Fruit fly (Drosophila melanogaster) whole organism, embryonic: Measurements from ENCODE around the gene heph.

Experiments used
- Atf3 ChIP-seq: fragments of 200-800 bp; sonication (Bioruptor generic); optimal IDR thresholded peaks from 3 replicates; lab custom pipeline; 2016; ENCODE audit warnings: missing biosample characterization, missing genetic modification characterization
- CG11093 ChIP-seq: fragments of 200-800 bp; sonication (Bioruptor generic); IDR thresholded peaks from 3 replicates; pipeline ENCODE4 v1.3.6; 2022; ENCODE audit warnings: missing biosample characterization, missing genetic modification characterization
- CG11456 ChIP-seq: fragments of 200-800 bp; sonication (Bioruptor generic); IDR thresholded peaks from 3 replicates; pipeline ENCODE4 v1.3.6; 2022; ENCODE audit warnings: missing biosample characterization, missing genetic modification characterization
- CG12071 ChIP-seq: fragments of 200-800 bp; sonication (Bioruptor generic); optimal IDR thresholded peaks from 3 replicates; lab custom pipeline; 2018; ENCODE audit warnings: missing biosample characterization, mild to moderate bottlenecking, missing genetic modification characterization
- CG12155 ChIP-seq: fragments of 200-800 bp; sonication (Bioruptor generic); optimal IDR thresholded peaks from 3 replicates; lab custom pipeline; 2016; ENCODE audit warnings: missing biosample characterization, missing genetic modification characterization
- CG13287 ChIP-seq: fragments of 200-800 bp; sonication (Bioruptor generic); IDR thresholded peaks from 2 replicates; pipeline ENCODE4 v1.3.6; 2022; ENCODE audit warnings: missing biosample characterization, missing genetic modification characterization; ENCODE audit not compliant: partially characterized antibody
- CG13424 ChIP-seq: fragments of 200-800 bp; sonication (Bioruptor generic); optimal IDR thresholded peaks from 2 replicates; lab custom pipeline; 2019; ENCODE audit warnings: missing biosample characterization, mild to moderate bottlenecking, missing genetic modification characterization, moderate library complexity
- CG14014 ChIP-seq: fragments of 200-800 bp; sonication (Bioruptor generic); IDR thresholded peaks from 2 replicates; pipeline ENCODE4 v1.3.6; 2022; ENCODE audit warnings: missing biosample characterization, missing genetic modification characterization
- CG15696 ChIP-seq: fragments of 200-800 bp; sonication (Bioruptor generic); optimal IDR thresholded peaks from 2 replicates; lab custom pipeline; 2019; ENCODE audit warnings: missing biosample characterization, mild to moderate bottlenecking, missing genetic modification characterization, moderate library complexity
- CG16863 ChIP-seq: fragments of 200-800 bp; sonication (Bioruptor generic); optimal IDR thresholded peaks from 3 replicates; lab custom pipeline; 2016; ENCODE audit warnings: missing biosample characterization, missing genetic modification characterization
- CG18476 ChIP-seq: fragments of 200-800 bp; sonication (Bioruptor generic); optimal IDR thresholded peaks from 2 replicates; lab custom pipeline; 2016; ENCODE audit warnings: missing biosample characterization, mild to moderate bottlenecking, missing genetic modification characterization
- CG32767 ChIP-seq: fragments of 200-800 bp; sonication (Bioruptor generic); IDR thresholded peaks from 2 replicates; pipeline ENCODE4 v1.3.6; 2022; ENCODE audit warnings: missing biosample characterization, missing genetic modification characterization
- CG33213 ChIP-seq: fragments of 200-800 bp; sonication (Bioruptor generic); optimal IDR thresholded peaks from 3 replicates; lab custom pipeline; 2016; ENCODE audit warnings: missing biosample characterization, missing genetic modification characterization
- CG34224 ChIP-seq: fragments of 200-800 bp; sonication (Bioruptor generic); IDR thresholded peaks from 3 replicates; pipeline ENCODE4 v1.3.6; 2022; ENCODE audit warnings: missing biosample characterization, missing genetic modification characterization; ENCODE audit not compliant: partially characterized antibody
- CG3838 ChIP-seq: fragments of 200-800 bp; sonication (Bioruptor generic); optimal IDR thresholded peaks from 3 replicates; lab custom pipeline; 2016; ENCODE audit warnings: missing biosample characterization, missing genetic modification characterization
- CG3847 ChIP-seq: fragments of 200-800 bp; sonication (Bioruptor generic); IDR thresholded peaks from 2 replicates; pipeline ENCODE4 v1.3.6; 2022; ENCODE audit warnings: missing biosample characterization, missing genetic modification characterization
- CG6175 ChIP-seq: fragments of 200-800 bp; sonication (Bioruptor generic); IDR thresholded peaks from 3 replicates; pipeline ENCODE4 v1.3.6; 2022; ENCODE audit warnings: missing biosample characterization, missing genetic modification characterization
- CG6272 ChIP-seq: fragments of 200-800 bp; sonication (Bioruptor generic); IDR thresholded peaks from 2 replicates; pipeline ENCODE4 v1.3.6; 2022; ENCODE audit warnings: missing biosample characterization, missing genetic modification characterization
- CG6813 ChIP-seq: fragments of 200-800 bp; sonication (Bioruptor generic); optimal IDR thresholded peaks from 2 replicates; lab custom pipeline; 2017; ENCODE audit warnings: missing biosample characterization, missing genetic modification characterization, mild to moderate bottlenecking, moderate library complexity, missing genetic modification reagents
- CG7357 ChIP-seq: fragments of 200-800 bp; sonication (Bioruptor generic); IDR thresholded peaks from 3 replicates; pipeline ENCODE4 v1.3.6; 2022; ENCODE audit warnings: missing biosample characterization, missing genetic modification characterization
- E2f2 ChIP-seq: fragments of 200-800 bp; sonication (Bioruptor generic); IDR thresholded peaks from 2 replicates; pipeline ENCODE4 v1.3.6; 2022; ENCODE audit warnings: missing biosample characterization, missing genetic modification characterization
- Eip74EF ChIP-seq, 2 experiments: fragments of 200-800 bp in 1 of 2; fragments of >200 bp in 1 of 2; sonication (Bioruptor generic) in 1 of 2; optimal IDR thresholded peaks; 2 replicates each; lab custom pipeline; 2017 to 2019; ENCODE audit warnings: missing biosample characterization in 2 of 2, missing genetic modification characterization in 2 of 2, mild to moderate bottlenecking in 1 of 2, moderate library complexity in 1 of 2
- Fer2 ChIP-seq: fragments of 200-800 bp; sonication (Bioruptor generic); optimal IDR thresholded peaks from 2 replicates; lab custom pipeline; 2018; ENCODE audit warnings: missing biosample characterization, mild to moderate bottlenecking, missing genetic modification characterization, moderate library complexity
- Fer3 ChIP-seq: fragments of 200-800 bp; sonication (Bioruptor generic); optimal IDR thresholded peaks from 2 replicates; lab custom pipeline; 2018; ENCODE audit warnings: missing biosample characterization, mild to moderate bottlenecking, missing genetic modification characterization, moderate library complexity
- Hr39 ChIP-seq: fragments of >200 bp; optimal IDR thresholded peaks from 2 replicates; lab custom pipeline; 2017
- Kr ChIP-seq: fragments of 200-800 bp; sonication (Bioruptor generic); optimal IDR thresholded peaks from 2 replicates; lab custom pipeline; 2017; ENCODE audit warnings: missing biosample characterization, mild to moderate bottlenecking, missing genetic modification characterization
- MTF-1 ChIP-seq: fragments of 200-800 bp; sonication (Bioruptor generic); optimal IDR thresholded peaks from 2 replicates; lab custom pipeline; 2018; ENCODE audit warnings: missing biosample characterization, mild to moderate bottlenecking, missing genetic modification characterization, borderline replicate concordance
- Opbp ChIP-seq: fragments of 200-800 bp; sonication (Bioruptor generic); IDR thresholded peaks from 3 replicates; pipeline ENCODE4 v1.3.6; 2022; ENCODE audit warnings: missing biosample characterization, missing genetic modification characterization; ENCODE audit not compliant: partially characterized antibody
- Ravus ChIP-seq: fragments of 200-800 bp; sonication (Bioruptor generic); IDR thresholded peaks from 2 replicates; pipeline ENCODE4 v1.3.6; 2022; ENCODE audit warnings: missing biosample characterization, missing genetic modification characterization
- Sox102F ChIP-seq: fragments of 200-800 bp; sonication (Bioruptor generic); optimal IDR thresholded peaks from 2 replicates; lab custom pipeline; 2018; ENCODE audit warnings: missing biosample characterization, mild to moderate bottlenecking, missing genetic modification characterization, moderate library complexity
- Sry-β ChIP-seq: fragments of 200-800 bp; sonication (Bioruptor generic); optimal IDR thresholded peaks from 2 replicates; lab custom pipeline; 2018; ENCODE audit warnings: missing biosample characterization, mild to moderate bottlenecking, missing genetic modification characterization, moderate library complexity
- Sry-δ ChIP-seq: fragments of 200-800 bp; sonication (Bioruptor generic); optimal IDR thresholded peaks from 2 replicates; lab custom pipeline; 2016; ENCODE audit warnings: missing biosample characterization, missing genetic modification characterization
- Trl ChIP-seq, 3 experiments: fragments of >200 bp in 2 of 3; fragments of 200-800 bp in 1 of 3; sonication (Bioruptor generic) in 1 of 3; optimal IDR thresholded peaks; 2 replicates in 1 of 3; 3 replicates in 2 of 3; lab custom pipeline; 2016 to 2017; ENCODE audit warnings: missing biosample characterization in 1 of 3, missing genetic modification characterization in 1 of 3
- cg ChIP-seq: fragments of 200-800 bp; sonication (Bioruptor generic); optimal IDR thresholded peaks from 3 replicates; lab custom pipeline; 2019; ENCODE audit warnings: missing biosample characterization, mild to moderate bottlenecking, missing genetic modification characterization, moderate library complexity
- chif ChIP-seq, 2 experiments: fragments of 200-800 bp; sonication (Bioruptor generic); optimal IDR thresholded peaks; 3 replicates each; lab custom pipeline; 2016; ENCODE audit warnings: missing biosample characterization in 2 of 2, missing genetic modification characterization in 2 of 2
- cwo ChIP-seq: fragments of 200-800 bp; sonication (Bioruptor generic); optimal IDR thresholded peaks from 3 replicates; lab custom pipeline; 2017; ENCODE audit warnings: missing biosample characterization, missing genetic modification characterization, mild to moderate bottlenecking, moderate library complexity, missing genetic modification reagents
- fu2 ChIP-seq: fragments of 200-800 bp; sonication (Bioruptor generic); optimal IDR thresholded peaks from 2 replicates; lab custom pipeline; 2016; ENCODE audit warnings: missing biosample characterization, missing genetic modification characterization
- gcm ChIP-seq: fragments of 200-800 bp; sonication (Bioruptor generic); optimal IDR thresholded peaks from 2 replicates; lab custom pipeline; 2019; ENCODE audit warnings: missing biosample characterization, mild to moderate bottlenecking, missing genetic modification characterization, moderate library complexity
- ham ChIP-seq: fragments of 200-800 bp; sonication (Bioruptor generic); IDR thresholded peaks from 2 replicates; pipeline ENCODE4 v1.3.6; 2022; ENCODE audit warnings: missing biosample characterization, missing genetic modification characterization
- jumu ChIP-seq: fragments of 200-800 bp; sonication (Bioruptor generic); optimal IDR thresholded peaks from 3 replicates; lab custom pipeline; 2016; ENCODE audit warnings: missing biosample characterization, missing genetic modification characterization
- kay ChIP-seq: fragments of 200-800 bp; sonication (Bioruptor generic); optimal IDR thresholded peaks from 2 replicates; lab custom pipeline; 2016; ENCODE audit warnings: missing biosample characterization, missing genetic modification characterization
- lola ChIP-seq, 3 experiments: fragments of >200 bp in 2 of 3; fragments of 200-800 bp in 1 of 3; sonication (Bioruptor generic) in 1 of 3; optimal IDR thresholded peaks; 2 replicates each; lab custom pipeline; 2017 to 2019; ENCODE audit warnings: missing biosample characterization in 3 of 3, missing genetic modification characterization in 3 of 3, mild to moderate bottlenecking in 1 of 3, moderate library complexity in 1 of 3
- nerfin-2 ChIP-seq: fragments of 200-800 bp; sonication (Bioruptor generic); IDR thresholded peaks from 2 replicates; pipeline ENCODE4 v1.3.6; 2022; ENCODE audit warnings: missing biosample characterization, missing genetic modification characterization; ENCODE audit not compliant: partially characterized antibody
- org-1 ChIP-seq: fragments of 200-800 bp; sonication (Bioruptor generic); optimal IDR thresholded peaks from 2 replicates; lab custom pipeline; 2017; ENCODE audit warnings: missing biosample characterization, missing genetic modification characterization
- phol ChIP-seq: fragments of 200-800 bp; sonication (Bioruptor generic); optimal IDR thresholded peaks from 3 replicates; lab custom pipeline; 2018; ENCODE audit warnings: missing biosample characterization, mild to moderate bottlenecking, missing genetic modification characterization, moderate library complexity
- pum ChIP-seq: fragments of 200-800 bp; sonication (Bioruptor generic); optimal IDR thresholded peaks from 2 replicates; lab custom pipeline; 2016; ENCODE audit warnings: missing biosample characterization, missing genetic modification characterization
- sc ChIP-seq, 3 experiments: fragments of >200 bp in 2 of 3; fragments of 200-800 bp in 1 of 3; sonication (Bioruptor generic) in 1 of 3; optimal IDR thresholded peaks; 2 replicates in 2 of 3; 3 replicates in 1 of 3; lab custom pipeline; 2017; ENCODE audit warnings: mild to moderate bottlenecking in 1 of 3, missing biosample characterization in 1 of 3, missing genetic modification characterization in 1 of 3, missing genetic modification reagents in 1 of 3
- slou ChIP-seq: fragments of 200-800 bp; sonication (Bioruptor generic); optimal IDR thresholded peaks from 3 replicates; lab custom pipeline; 2016; ENCODE audit warnings: missing biosample characterization, missing genetic modification characterization
- slp2 ChIP-seq: fragments of 200-800 bp; sonication (Bioruptor generic); optimal IDR thresholded peaks from 2 replicates; lab custom pipeline; 2016; ENCODE audit warnings: missing biosample characterization, missing genetic modification characterization
- zf30C ChIP-seq: fragments of 200-800 bp; sonication (Bioruptor generic); optimal IDR thresholded peaks from 3 replicates; lab custom pipeline; 2018; ENCODE audit warnings: missing biosample characterization, mild to moderate bottlenecking, missing genetic modification characterization

The heph gene

dm6 chr3R:31985603-31986002, 29.7 kb downstream of the heph start (continued):
- TF ChIP-seq Atf3 (GFP tag; lab: Kevin White, UChicago) (no peak), CG34224 (peak; percentile 89), CG13287 (GFP tag; lab: Robert Waterston, UW) (peak; percentile 95), cwo (GFP tag; lab: Kevin White, UChicago) (no peak), CG15696 (tag; lab: Kevin White, UChicago) (no peak), slou (GFP tag; lab: Kevin White, UChicago) (no peak), Fer2 (tag; lab: Kevin White, UChicago) (no peak), Fer3 (tag; lab: Kevin White, UChicago) (no peak), CG33213 (peak; percentile 71), CG7357 (GFP tag; lab: Robert Waterston, UW) (no peak), Hr39 (no peak), Sry-δ (GFP tag; lab: Kevin White, UChicago) (peak; percentile 98), Sox102F (GFP tag; lab: Kevin White, UChicago) (no peak), chif (GFP tag; optimal IDR thresholded peaks at IDR 0.05; lab: Kevin White, UChicago) (no peak), CG6175 (GFP tag; lab: Robert Waterston, UW) (no peak), fu2 (no peak), Ravus (GFP tag; lab: Robert Waterston, UW) (no peak), CG12155 (GFP tag; lab: Kevin White, UChicago) (no peak), ham (GFP tag; lab: Robert Waterston, UW) (no peak), Eip74EF (GFP tag; optimal IDR thresholded peaks at IDR 0.05; lab: Kevin White, UChicago) (no peak), CG11456 (no peak), kay (no peak), phol (tag; lab: Kevin White, UChicago) (no peak), CG18476 (GFP tag; lab: Kevin White, UChicago) (no peak), Kr (GFP tag; lab: Kevin White, UChicago) (no peak), pum (GFP tag; lab: Kevin White, UChicago) (no peak), slp2 (GFP tag; lab: Kevin White, UChicago) (no peak), CG16863 (no peak), sc (optimal IDR thresholded peaks at IDR 0.05; lab: Kevin White, UChicago) (no peak), sc (GFP tag; optimal IDR thresholded peaks at IDR 0.05; lab: Kevin White, UChicago) (no peak), cg (GFP tag; lab: Kevin White, UChicago) (no peak), Sry-β (GFP tag; lab: Kevin White, UChicago) (no peak), CG6813 (GFP tag; lab: Kevin White, UChicago) (no peak), CG11093 (GFP tag; lab: Robert Waterston, UW) (no peak), nerfin-2 (GFP tag; lab: Robert Waterston, UW) (peak; percentile 89), zf30C (no peak), MTF-1 (GFP tag; lab: Kevin White, UChicago) (no peak), org-1 (GFP tag; lab: Kevin White, UChicago) (no peak), CG13424 (tag; lab: Kevin White, UChicago) (no peak), E2f2 (GFP tag; lab: Robert Waterston, UW) (peak; percentile 88), CG3847 (GFP tag; lab: Robert Waterston, UW) (0 out of 2 replicates have a peak, but pooled peaks have one; percentile 22), CG6272 (no peak), CG3838 (no peak), CG32767 (GFP tag; lab: Robert Waterston, UW) (no peak), jumu (GFP tag; lab: Kevin White, UChicago) (no peak), CG14014 (GFP tag; lab: Robert Waterston, UW) (no peak), CG12071 (GFP tag; lab: Kevin White, UChicago) (no peak), Opbp (GFP tag; lab: Robert Waterston, UW) (peak; percentile 98), gcm (GFP tag; lab: Kevin White, UChicago) (no peak), lola (GFP tag; optimal IDR thresholded peaks at IDR 0.05; lab: Kevin White, UChicago) (no peak), Trl (optimal IDR thresholded peaks at IDR 0.05; lab: Kevin White, UChicago) (peak in 1 of 2 experiments; percentile 15), Trl (GFP tag; optimal IDR thresholded peaks at IDR 0.05; lab: Kevin White, UChicago) (no peak)
